Worm (Caenorhabditis elegans): Measurements from ENCODE around the gene ZK563.7.

- TF ChIP-seq mep-1 (tag; optimal IDR thresholded peaks at IDR 0.05) = no peak
- no peak for TF ChIP-seq snpc-4 (tag; optimal IDR thresholded peaks at IDR 0.05)
- TF ChIP-seq nhr-42 (GFP tag; IDR thresholded peaks at IDR 0.05) = no peak
- no peak for TF ChIP-seq nhr-237 (tag; optimal IDR thresholded peaks at IDR 0.05)
- TF ChIP-seq unc-130 (GFP tag; optimal IDR thresholded peaks at IDR 0.05) = no peak
- TF ChIP-seq daf-8 (GFP tag; IDR thresholded peaks at IDR 0.05) = no peak
Measured at ce11 chrX:3368659-3369058, 11.6 kb upstream of the ZK563.7 start, which contains the start of gene ZK563.2.

Measured in whole organism, L4 larva.